5 fruit fly cellular contexts compared by ENCODE assay signal in genomic region chr2L:16497196-16497595, dm6.
TF ChIP-seq lines count a peak whose summit lies in the region.

No protein-coding gene starts in this region.

- no peak for TF ChIP-seq CTCF in whole organism, embryonic (GFP tag; optimal IDR thresholded peaks at IDR 0.05; lab: Kevin White, UChicago)

TF ChIP-seq in whole organism, adult, 20 proteins besides CTCF, POLR2A, EP300 and RAD21:
- no peak for TF ChIP-seq Clk (GFP tag; optimal IDR thresholded peaks at IDR 0.05; lab: Kevin White, UChicago)
- TF ChIP-seq kay (GFP tag; lab: Kevin White, UChicago; ENCODE audit: borderline replicate concordance), result peak; percentile 71
- no peak for TF ChIP-seq cic (GFP tag; optimal IDR thresholded peaks at IDR 0.05; lab: Kevin White, UChicago)

TF ChIP-seq in whole organism, embryonic, 481 proteins besides CTCF, POLR2A, EP300 and RAD21 (continues in another document):
- no peak for TF ChIP-seq CG17186 (GFP tag; optimal IDR thresholded peaks at IDR 0.05; lab: Kevin White, UChicago)
- no peak for TF ChIP-seq Dp (GFP tag; optimal IDR thresholded peaks at IDR 0.05; lab: Kevin White, UChicago)
- TF ChIP-seq CG18262 (tag; optimal IDR thresholded peaks at IDR 0.05; lab: Kevin White, UChicago), result no peak
- TF ChIP-seq bbx (GFP tag; IDR thresholded peaks at IDR 0.05; lab: Robert Waterston, UW; ENCODE audit: partially characterized antibody), result no peak
- no peak for TF ChIP-seq CG3163 (GFP tag; optimal IDR thresholded peaks at IDR 0.05; lab: Kevin White, UChicago)
- no peak for TF ChIP-seq CG31388 (GFP tag; optimal IDR thresholded peaks at IDR 0.05; lab: Kevin White, UChicago)
- TF ChIP-seq CG18599 (GFP tag; optimal IDR thresholded peaks at IDR 0.05; lab: Kevin White, UChicago), result no peak
- no peak for TF ChIP-seq CG10543 (GFP tag; optimal IDR thresholded peaks at IDR 0.05; lab: Kevin White, UChicago)
- no peak for TF ChIP-seq CG2120 (GFP tag; optimal IDR thresholded peaks at IDR 0.05; lab: Kevin White, UChicago)
- peak; percentile 27 for TF ChIP-seq dmrt99B (tag; optimal IDR thresholded peaks at IDR 0.05; lab: Kevin White, UChicago)
- TF ChIP-seq lmd (GFP tag; IDR thresholded peaks at IDR 0.05; lab: Robert Waterston, UW), result no peak
- TF ChIP-seq CG7372 (GFP tag; IDR thresholded peaks at IDR 0.05; lab: Robert Waterston, UW), result no peak
- no peak for TF ChIP-seq CG3407 (GFP tag; optimal IDR thresholded peaks at IDR 0.05; lab: Kevin White, UChicago)
- TF ChIP-seq CG9932 (GFP tag; IDR thresholded peaks at IDR 0.05; lab: Robert Waterston, UW), result no peak
- no peak for TF ChIP-seq Lpt (GFP tag; optimal IDR thresholded peaks at IDR 0.05; lab: Kevin White, UChicago)
- TF ChIP-seq CG31365 (tag; optimal IDR thresholded peaks at IDR 0.05; lab: Kevin White, UChicago), result no peak
- TF ChIP-seq gcm2 (GFP tag; optimal IDR thresholded peaks at IDR 0.05; lab: Kevin White, UChicago), result no peak
- TF ChIP-seq CG1647 (GFP tag; optimal IDR thresholded peaks at IDR 0.05; lab: Kevin White, UChicago), result no peak
- no peak for TF ChIP-seq mirr (GFP tag; optimal IDR thresholded peaks at IDR 0.05; lab: Kevin White, UChicago)
- no peak for TF ChIP-seq CG12942 (GFP tag; optimal IDR thresholded peaks at IDR 0.05; lab: Kevin White, UChicago)
- no peak for TF ChIP-seq CG4617 (GFP tag; optimal IDR thresholded peaks at IDR 0.05; lab: Kevin White, UChicago; ENCODE audit: borderline replicate concordance)
- TF ChIP-seq Sox100B (GFP tag; optimal IDR thresholded peaks at IDR 0.05; lab: Kevin White, UChicago), result peak; percentile 1

TF ChIP-seq in whole organism, prepupa, 60 proteins besides CTCF, POLR2A, EP300 and RAD21:
- TF ChIP-seq Hr4 (GFP tag; optimal IDR thresholded peaks at IDR 0.05; lab: Kevin White, UChicago), result peak; percentile 31
- TF ChIP-seq CG6276 (GFP tag; optimal IDR thresholded peaks at IDR 0.05; lab: Kevin White, UChicago), result peak; percentile 4
- peak; percentile 54; the same call in 2 of the 3 replicates for TF ChIP-seq eg (GFP tag; IDR thresholded peaks at IDR 0.05; lab: Robert Waterston, UW)
- TF ChIP-seq dsx (GFP tag; optimal IDR thresholded peaks at IDR 0.05; lab: Kevin White, UChicago; ENCODE audit: poor library complexity, severe bottlenecking), result no peak
- no peak for TF ChIP-seq vri (GFP tag; optimal IDR thresholded peaks at IDR 0.05; lab: Kevin White, UChicago)
- TF ChIP-seq CG9139 (GFP tag; optimal IDR thresholded peaks at IDR 0.05; lab: Kevin White, UChicago), result no peak
- no peak for TF ChIP-seq CG11294 (GFP tag; IDR thresholded peaks at IDR 0.05; lab: Robert Waterston, UW)
- TF ChIP-seq topi (GFP tag; optimal IDR thresholded peaks at IDR 0.05; lab: Kevin White, UChicago), result no peak
- TF ChIP-seq CG15336 (GFP tag; IDR thresholded peaks at IDR 0.05; lab: Robert Waterston, UW), result peak; percentile 72
- TF ChIP-seq Ets96B (tag; optimal IDR thresholded peaks at IDR 0.05; lab: Kevin White, UChicago), result no peak
- no peak for TF ChIP-seq spab (GFP tag; optimal IDR thresholded peaks at IDR 0.05; lab: Kevin White, UChicago)
- no peak for TF ChIP-seq salr (GFP tag; optimal IDR thresholded peaks at IDR 0.05; lab: Kevin White, UChicago)
- peak; percentile 8 for TF ChIP-seq achi (GFP tag; optimal IDR thresholded peaks at IDR 0.05; lab: Kevin White, UChicago)
- no peak for TF ChIP-seq CG10631 (GFP tag; optimal IDR thresholded peaks at IDR 0.05; lab: Kevin White, UChicago)
- TF ChIP-seq CG3032 (tag; optimal IDR thresholded peaks at IDR 0.05; lab: Kevin White, UChicago), result no peak
- peak; percentile 55; the same call in 1 of the 3 replicates for TF ChIP-seq CG8119 (GFP tag; IDR thresholded peaks at IDR 0.05; lab: Robert Waterston, UW)
- TF ChIP-seq Eip78C (GFP tag; lab: Kevin White, UChicago), result peak; percentile 28
- no peak for TF ChIP-seq Sox102F (GFP tag; optimal IDR thresholded peaks at IDR 0.05; lab: Kevin White, UChicago)

TF ChIP-seq in whole organism, pupa, 21 proteins besides CTCF, POLR2A, EP300 and RAD21:
- no peak for TF ChIP-seq Pif1B (GFP tag; optimal IDR thresholded peaks at IDR 0.05; lab: Kevin White, UChicago)
- no peak for TF ChIP-seq CG17806 (tag; optimal IDR thresholded peaks at IDR 0.05; lab: Kevin White, UChicago)
- TF ChIP-seq CG10348 (GFP tag; IDR thresholded peaks at IDR 0.05; lab: Robert Waterston, UW), result no peak
- TF ChIP-seq D1 (tag; optimal IDR thresholded peaks at IDR 0.05; lab: Kevin White, UChicago), result no peak
- no peak for TF ChIP-seq CG12605 (GFP tag; IDR thresholded peaks at IDR 0.05; lab: Robert Waterston, UW)
- TF ChIP-seq fd96Ca (GFP tag; IDR thresholded peaks at IDR 0.05; lab: Robert Waterston, UW), result no peak
- no peak for TF ChIP-seq EcR (GFP tag; optimal IDR thresholded peaks at IDR 0.05; lab: Kevin White, UChicago)
- TF ChIP-seq CG32121 (GFP tag; IDR thresholded peaks at IDR 0.05; lab: Robert Waterston, UW), result peak; percentile 41
- peak; percentile 5 for TF ChIP-seq CG14655 (GFP tag; optimal IDR thresholded peaks at IDR 0.05; lab: Kevin White, UChicago)
- peak; percentile 13 for TF ChIP-seq CG8301 (tag; optimal IDR thresholded peaks at IDR 0.05; lab: Kevin White, UChicago)
- TF ChIP-seq CG4496 (GFP tag; IDR thresholded peaks at IDR 0.05; lab: Robert Waterston, UW), result no peak

TF ChIP-seq in whole organism, wandering third instar larva, 38 proteins besides CTCF, POLR2A, EP300 and RAD21:
- TF ChIP-seq Dfd (GFP tag; optimal IDR thresholded peaks at IDR 0.05; lab: Kevin White, UChicago) (peak; percentile 22), dsf (GFP tag; optimal IDR thresholded peaks at IDR 0.05; lab: Kevin White, UChicago; ENCODE audit: borderline replicate concordance) (no peak), Hnf4 (GFP tag; optimal IDR thresholded peaks at IDR 0.05; lab: Kevin White, UChicago) (no peak), ey (GFP tag; optimal IDR thresholded peaks at IDR 0.05; lab: Kevin White, UChicago) (no peak)
